Worm (Caenorhabditis elegans) whole organism, L4 larva: ENCODE data around the gene samp-1.
A peak's percentile ranks its signal among the peaks of the same experiment; 100 is the strongest.

Source experiments
- D1046.2 ChIP-seq: fragments of 200-800 bp; sonication (Bioruptor generic); IDR thresholded peaks from 2 replicates; pipeline ENCODE4 v1.3.6; 2022; ENCODE audit warnings: missing genetic modification characterization, missing compliant biosample characterization
- T20F7.1 ChIP-seq: fragments of 200-800 bp; sonication (Bioruptor generic); optimal IDR thresholded peaks from 2 replicates; lab custom pipeline; 2018; ENCODE audit warnings: mild to moderate bottlenecking, missing genetic modification characterization, missing compliant biosample characterization
- T26A8.4 ChIP-seq: fragments of 200-800 bp; sonication (Bioruptor generic); IDR thresholded peaks from 2 replicates; pipeline ENCODE4 v1.3.6; 2022; ENCODE audit warnings: missing genetic modification characterization, missing compliant biosample characterization
- Y105C5A.15 ChIP-seq: fragments of 200-800 bp; sonication (Bioruptor generic); IDR thresholded peaks from 2 replicates; pipeline ENCODE4 v1.3.6; 2022; ENCODE audit warnings: missing genetic modification characterization, missing compliant biosample characterization
- Y48G9A.11 ChIP-seq: fragments of 200-800 bp; sonication (Bioruptor generic); IDR thresholded peaks from 2 replicates; pipeline ENCODE4 v1.3.6; 2022; ENCODE audit warnings: missing genetic modification reagents, missing genetic modification characterization, missing compliant biosample characterization
- ZK337.2 ChIP-seq: fragments of 200-800 bp; sonication (Bioruptor generic); IDR thresholded peaks from 2 replicates; pipeline ENCODE4 v1.3.6; 2022; ENCODE audit warnings: missing genetic modification reagents, missing genetic modification characterization, missing compliant biosample characterization
- aha-1 ChIP-seq: fragments of 150-350 bp; peaks from one replicate; lab custom pipeline; 2014; ENCODE audit warnings: missing biosample characterization, missing genetic modification characterization
- aly-2 ChIP-seq: sonication (generic microtip); optimal IDR thresholded peaks from 2 replicates; lab custom pipeline; 2018; ENCODE audit warnings: missing biosample characterization, missing genetic modification characterization
- ama-1 ChIP-seq: fragments of 150-350 bp; optimal IDR thresholded peaks from 2 replicates; lab custom pipeline; 2014; ENCODE audit warnings: inconsistent platforms, mixed read lengths
- ceh-20 ChIP-seq: fragments of 200-800 bp; sonication (Bioruptor generic); IDR thresholded peaks from 2 replicates; pipeline ENCODE4 v1.3.6; 2022; ENCODE audit warnings: missing genetic modification reagents, missing genetic modification characterization, missing compliant biosample characterization
- ceh-32 ChIP-seq: sonication (generic microtip); optimal IDR thresholded peaks from 2 replicates; lab custom pipeline; 2016; ENCODE audit warnings: mild to moderate bottlenecking, missing genetic modification characterization, missing compliant biosample characterization; ENCODE audit not compliant: poor library complexity
- daf-16 ChIP-seq, 3 experiments: sonication (generic microtip); optimal IDR thresholded peaks; 2 replicates each; lab custom pipeline; 2016 to 2017; ENCODE audit warnings: missing genetic modification characterization in 3 of 3, missing genetic modification reagents in 3 of 3, mild to moderate bottlenecking in 2 of 3, missing compliant biosample characterization in 2 of 3, missing biosample characterization in 1 of 3, moderate library complexity in 1 of 3
- dmd-6 ChIP-seq: fragments of 200-800 bp; sonication (Bioruptor generic); IDR thresholded peaks from 2 replicates; pipeline ENCODE4 v1.3.6; 2022; ENCODE audit warnings: missing genetic modification reagents, missing genetic modification characterization, missing compliant biosample characterization
- dmd-8 ChIP-seq: fragments of 200-800 bp; sonication (Bioruptor generic); IDR thresholded peaks from 2 replicates; pipeline ENCODE4 v1.3.6; 2022; ENCODE audit warnings: missing genetic modification characterization, missing compliant biosample characterization
- dpl-1 ChIP-seq: fragments of 150-350 bp; optimal IDR thresholded peaks from 2 replicates; lab custom pipeline; 2014; ENCODE audit warnings: missing biosample characterization, missing genetic modification reagents, missing genetic modification characterization
- duxl-1 ChIP-seq: sonication (generic microtip); optimal IDR thresholded peaks from 2 replicates; lab custom pipeline; 2016; ENCODE audit warnings: mild to moderate bottlenecking, missing genetic modification characterization, moderate library complexity, missing compliant biosample characterization; ENCODE audit not compliant: poor library complexity
- dve-1 ChIP-seq: sonication (generic microtip); optimal IDR thresholded peaks from 2 replicates; lab custom pipeline; 2017; ENCODE audit warnings: antibody characterized with exemption, mild to moderate bottlenecking, missing genetic modification characterization, missing compliant biosample characterization; ENCODE audit not compliant: insufficient read depth
- fos-1 ChIP-seq: fragments of 150-350 bp; optimal IDR thresholded peaks from 2 replicates; lab custom pipeline; 2014; ENCODE audit warnings: missing biosample characterization, missing genetic modification characterization
- hif-1 ChIP-seq, 2 experiments: sonication (generic microtip); optimal IDR thresholded peaks; 2 replicates each; lab custom pipeline; 2016 to 2017; ENCODE audit warnings: missing compliant biosample characterization in 2 of 2, missing genetic modification characterization in 2 of 2, missing genetic modification reagents in 2 of 2, missing genotype in 2 of 2, mild to moderate bottlenecking in 1 of 2
- hlh-11 ChIP-seq: fragments of 200-800 bp; sonication (Bioruptor generic); optimal IDR thresholded peaks from 2 replicates; lab custom pipeline; 2018; ENCODE audit warnings: mild to moderate bottlenecking, missing genetic modification characterization, missing compliant biosample characterization
- hlh-30 ChIP-seq: sonication (generic microtip); optimal IDR thresholded peaks from 2 replicates; lab custom pipeline; 2017; ENCODE audit warnings: antibody characterized with exemption, mild to moderate bottlenecking, missing genetic modification characterization, missing compliant biosample characterization; ENCODE audit not compliant: insufficient read depth
- lin-13 ChIP-seq: fragments of 150-350 bp; optimal IDR thresholded peaks from 2 replicates; lab custom pipeline; 2014; ENCODE audit warnings: missing biosample characterization, missing genetic modification reagents, missing genetic modification characterization
- lin-29 ChIP-seq: fragments of 200-800 bp; sonication (Bioruptor generic); IDR thresholded peaks from 2 replicates; pipeline ENCODE4 v1.3.6; 2022; ENCODE audit warnings: missing genetic modification reagents, missing genetic modification characterization, missing compliant biosample characterization
- lin-38 ChIP-seq: fragments of 200-800 bp; sonication (Bioruptor generic); IDR thresholded peaks from 2 replicates; pipeline ENCODE4 v1.3.6; 2022; ENCODE audit warnings: missing genetic modification reagents, missing genetic modification characterization, missing compliant biosample characterization
- lir-3 ChIP-seq: sonication (generic microtip); optimal IDR thresholded peaks from 2 replicates; lab custom pipeline; 2016; ENCODE audit warnings: mild to moderate bottlenecking, missing genetic modification characterization, missing compliant biosample characterization
- lsy-2 ChIP-seq, 2 experiments: fragments of 150-350 bp in 1 of 2; sonication (generic microtip) in 1 of 2; optimal IDR thresholded peaks; 2 replicates each; lab custom pipeline; 2014 to 2017; ENCODE audit warnings: missing biosample characterization in 2 of 2, missing genetic modification characterization in 2 of 2
- madf-5 ChIP-seq, 2 experiments: fragments of 200-800 bp; sonication (Bioruptor generic); IDR thresholded peaks; 2 replicates each; pipeline ENCODE4 v1.3.6; 2022; ENCODE audit warnings: missing compliant biosample characterization in 2 of 2, missing genetic modification characterization in 2 of 2
- madf-9 ChIP-seq: fragments of 200-800 bp; sonication (Bioruptor generic); conservative IDR thresholded peaks from 2 replicates; pipeline ENCODE4 v1.3.6; 2022; ENCODE audit warnings: missing genetic modification reagents, missing genetic modification characterization, missing compliant biosample characterization
- mep-1 ChIP-seq: fragments of 150-350 bp; sonication (generic microtip); optimal IDR thresholded peaks from 3 replicates; lab custom pipeline; 2014; ENCODE audit warnings: missing biosample characterization, missing genetic modification characterization
- mes-2 ChIP-seq: sonication (generic microtip); optimal IDR thresholded peaks from 2 replicates; lab custom pipeline; 2016; ENCODE audit warnings: missing genotype, mild to moderate bottlenecking, missing genetic modification characterization, missing compliant biosample characterization; ENCODE audit not compliant: poor library complexity, severe bottlenecking
- nhr-102 ChIP-seq: sonication (generic microtip); optimal IDR thresholded peaks from 2 replicates; lab custom pipeline; 2016; ENCODE audit warnings: mild to moderate bottlenecking, missing genetic modification characterization, moderate library complexity, missing compliant biosample characterization
- nhr-111 ChIP-seq: fragments of 200-800 bp; sonication (Bioruptor generic); optimal IDR thresholded peaks from 2 replicates; lab custom pipeline; 2018; ENCODE audit warnings: mild to moderate bottlenecking, missing genetic modification characterization, missing compliant biosample characterization
- nhr-28 ChIP-seq: fragments of 150-350 bp; optimal IDR thresholded peaks from 2 replicates; lab custom pipeline; 2014; ENCODE audit warnings: missing biosample characterization, missing genetic modification characterization
- nhr-48 ChIP-seq: sonication (generic microtip); optimal IDR thresholded peaks from 2 replicates; lab custom pipeline; 2016; ENCODE audit warnings: mild to moderate bottlenecking, missing genetic modification characterization, missing compliant biosample characterization
- nhr-6 ChIP-seq: fragments of 150-350 bp; optimal IDR thresholded peaks from 2 replicates; lab custom pipeline; 2014; ENCODE audit warnings: missing biosample characterization, missing genetic modification characterization
- pha-4 ChIP-seq, 2 experiments: fragments of 150-350 bp in 1 of 2; fragments of 200-800 bp in 1 of 2; sonication (Bioruptor generic) in 1 of 2; IDR thresholded peaks in 1 of 2; optimal IDR thresholded peaks in 1 of 2; 2 replicates each; pipeline versions ENCODE4 v1.3.6 to Lab custom; 2014 to 2022; ENCODE audit warnings: missing genetic modification characterization in 2 of 2, missing genetic modification reagents in 2 of 2, missing biosample characterization in 1 of 2, missing compliant biosample characterization in 1 of 2
- rbr-2 ChIP-seq: sonication (generic microtip); optimal IDR thresholded peaks from 2 replicates; lab custom pipeline; 2016; ENCODE audit warnings: missing genotype, missing genetic modification characterization, missing compliant biosample characterization
- sdz-12 ChIP-seq: fragments of 200-800 bp; sonication (Bioruptor generic); optimal IDR thresholded peaks from 2 replicates; lab custom pipeline; 2018; ENCODE audit warnings: mild to moderate bottlenecking, missing genetic modification characterization, missing compliant biosample characterization
- snpc-1.2 ChIP-seq: fragments of 200-800 bp; sonication (Bioruptor generic); IDR thresholded peaks from 2 replicates; pipeline ENCODE4 v1.3.6; 2022; ENCODE audit warnings: missing genetic modification reagents, missing genetic modification characterization, missing compliant biosample characterization
- spr-1 ChIP-seq: sonication (generic microtip); optimal IDR thresholded peaks from 2 replicates; lab custom pipeline; 2016; ENCODE audit warnings: mild to moderate bottlenecking, missing genetic modification characterization, missing compliant biosample characterization
- tag-97 ChIP-seq: fragments of 200-800 bp; sonication (Bioruptor generic); IDR thresholded peaks from 2 replicates; pipeline ENCODE4 v1.3.6; 2022; ENCODE audit warnings: missing genetic modification characterization, missing compliant biosample characterization
- unc-130 ChIP-seq: sonication (generic microtip); optimal IDR thresholded peaks from 2 replicates; lab custom pipeline; 2016; ENCODE audit warnings: missing genetic modification reagents, missing genetic modification characterization, missing compliant biosample characterization
- vab-7 ChIP-seq: fragments of 200-800 bp; sonication (Bioruptor generic); IDR thresholded peaks from 2 replicates; pipeline ENCODE4 v1.3.6; 2022; ENCODE audit warnings: missing genetic modification reagents, missing genetic modification characterization, missing compliant biosample characterization
- zfp-2 ChIP-seq: sonication (generic microtip); optimal IDR thresholded peaks from 2 replicates; lab custom pipeline; 2016; ENCODE audit warnings: mild to moderate bottlenecking, missing genetic modification characterization, missing compliant biosample characterization
- ztf-7 ChIP-seq: fragments of 150-350 bp; optimal IDR thresholded peaks from 2 replicates; lab custom pipeline; 2014; ENCODE audit warnings: missing biosample characterization, missing genetic modification characterization

The samp-1 gene

DNA sequence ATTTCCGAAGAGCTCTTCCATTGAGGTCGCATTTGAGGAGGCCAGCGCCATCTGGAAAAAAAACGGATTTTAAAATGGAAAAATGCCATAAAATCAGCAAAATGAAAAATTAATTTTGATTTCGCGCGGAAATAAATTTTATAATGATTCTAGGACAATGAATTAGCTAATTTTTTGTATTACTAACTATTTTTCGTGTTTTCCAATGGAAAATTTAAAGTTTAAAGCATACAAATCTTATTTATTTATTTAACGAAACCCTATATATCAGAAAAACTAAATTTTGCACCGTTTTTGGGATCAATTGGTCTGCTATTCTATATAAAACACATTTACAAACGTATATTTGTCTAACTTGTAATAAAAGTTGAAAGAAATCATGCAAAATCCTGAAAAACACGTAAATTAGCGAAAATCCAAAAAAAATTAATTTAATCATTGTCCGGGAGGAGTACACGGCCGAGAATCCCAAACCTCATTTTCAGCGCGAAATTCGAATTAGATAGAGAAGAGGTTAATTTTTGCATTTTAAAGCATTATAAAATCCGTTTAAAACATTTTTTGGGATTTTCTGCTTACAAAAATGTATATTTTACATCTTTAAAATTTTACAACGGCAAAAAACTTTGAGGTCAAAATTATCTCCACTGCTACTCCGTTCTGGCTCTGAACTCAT, 12.4 kb upstream of the samp-1 start, which contains the start of gene C47G2.3:
Gene C47G2.3, minus strand, starts transcription at position 51 of the 676 bp plus-strand sequence.
- TF ChIP-seq unc-130 (GFP tag; lab: Kevin White, UChicago) (peak; percentile 75), ceh-32 (no peak), Y48G9A.11 (GFP tag; lab: Robert Waterston, UW) (no peak), pha-4 (GFP tag; IDR thresholded peaks at IDR 0.05; lab: Robert Waterston, UW) (no peak), pha-4 (tag; optimal IDR thresholded peaks at IDR 0.05; lab: Kevin White, UChicago) (no peak), duxl-1 (tag; lab: Kevin White, UChicago) (peak; percentile 71), lin-38 (GFP tag; lab: Robert Waterston, UW) (peak; percentile 79), fos-1 (no peak), T20F7.1 (GFP tag; lab: Kevin White, UChicago) (no peak), nhr-111 (GFP tag; lab: Kevin White, UChicago) (no peak), ama-1 (no peak), daf-16 (GFP tag; optimal IDR thresholded peaks at IDR 0.05; lab: Kevin White, UChicago) (no peak), daf-16 (tag; optimal IDR thresholded peaks at IDR 0.05; lab: Kevin White, UChicago) (peak; percentile 32), aha-1 (tag; lab: Kevin White, UChicago) (peak; percentile 47), mes-2 (tag; lab: Kevin White, UChicago) (peak; percentile 96), madf-5 (GFP tag; IDR thresholded peaks at IDR 0.05; lab: Robert Waterston, UW) (no peak), ceh-20 (GFP tag; lab: Robert Waterston, UW) (no peak), spr-1 (tag; lab: Kevin White, UChicago) (no peak), aly-2 (tag; lab: Kevin White, UChicago) (no peak), sdz-12 (GFP tag; lab: Kevin White, UChicago) (no peak), D1046.2 (GFP tag; lab: Robert Waterston, UW) (no peak), snpc-1.2 (GFP tag; lab: Robert Waterston, UW) (no peak), mep-1 (tag; lab: Kevin White, UChicago) (peak; percentile 55), dmd-6 (peak; percentile 51), tag-97 (no peak), hif-1 (tag; optimal IDR thresholded peaks at IDR 0.05; lab: Kevin White, UChicago) (peak in 1 of 2 experiments; percentile 42), zfp-2 (tag; lab: Kevin White, UChicago) (no peak), lin-29 (GFP tag; lab: Robert Waterston, UW) (no peak), hlh-30 (peak; percentile 17), hlh-11 (tag; lab: Kevin White, UChicago) (peak; percentile 27), nhr-6 (tag; lab: Kevin White, UChicago) (peak; percentile 58), lsy-2 (tag; optimal IDR thresholded peaks at IDR 0.05; lab: Kevin White, UChicago) (peak in 1 of 2 experiments; percentile 73), dve-1 (peak; percentile 60), rbr-2 (tag; lab: Kevin White, UChicago) (peak; percentile 25), Y105C5A.15 (GFP tag; lab: Robert Waterston, UW) (0 out of 2 replicates have a peak, but pooled peaks have one; percentile 39), dpl-1 (GFP tag; lab: Kevin White, UChicago) (peak; percentile 90), nhr-102 (tag; lab: Kevin White, UChicago) (peak; percentile 2), ZK337.2 (GFP tag; lab: Robert Waterston, UW) (peak; percentile 79), madf-9 (0 out of 2 replicates have a peak, but pooled peaks have one; percentile 21)
- TF ChIP-seq, all 104 proteins: peak for 20

DNA sequence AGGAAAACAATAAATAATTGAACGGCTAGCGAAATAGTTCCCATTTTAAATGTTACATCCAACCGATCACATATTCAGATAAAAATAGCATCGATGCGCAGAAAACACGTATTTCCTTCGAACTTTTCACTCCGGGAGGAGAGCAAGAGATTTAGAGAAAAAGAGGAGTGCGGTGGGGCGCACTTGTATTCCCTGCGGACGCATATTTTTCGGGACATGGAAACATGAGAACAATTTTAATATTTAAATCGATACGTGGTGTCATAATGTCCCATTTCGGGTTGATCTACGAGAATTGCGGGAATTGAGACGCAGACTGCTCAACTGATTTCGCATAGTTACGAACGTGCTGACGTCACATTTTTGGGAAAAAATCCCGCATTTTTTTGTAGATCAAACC, 9.3 kb upstream of the samp-1 start, which contains the start of gene C47G2.4:
Gene C47G2.4, minus strand, starts transcription at position 174 of the 400 bp plus-strand sequence.
- peak; percentile 45 for TF ChIP-seq duxl-1 (tag; lab: Kevin White, UChicago)
- peak; percentile 42 for TF ChIP-seq nhr-28 (tag; lab: Kevin White, UChicago)
- peak; percentile 51; the same call in 1 of the 2 replicates for TF ChIP-seq T26A8.4 (GFP tag; lab: Robert Waterston, UW)
- peak; percentile 96 for TF ChIP-seq lin-38 (GFP tag; lab: Robert Waterston, UW)
- no peak for TF ChIP-seq ceh-32
- TF ChIP-seq ZK337.2 (GFP tag; lab: Robert Waterston, UW) = no peak
- TF ChIP-seq lin-13 (GFP tag; lab: Kevin White, UChicago) = peak; percentile 41
- TF ChIP-seq lir-3 (tag; lab: Kevin White, UChicago) = no peak
- TF ChIP-seq mes-2 (tag; lab: Kevin White, UChicago) = peak; percentile 94
- TF ChIP-seq dpl-1 (GFP tag; lab: Kevin White, UChicago) = peak; percentile 66
- TF ChIP-seq dve-1 = peak; percentile 64
- TF ChIP-seq nhr-111 (GFP tag; lab: Kevin White, UChicago) = no peak
- TF ChIP-seq rbr-2 (tag; lab: Kevin White, UChicago) = peak; percentile 57
- TF ChIP-seq unc-130 (GFP tag; lab: Kevin White, UChicago) = peak; percentile 39
- peak; percentile 38 for TF ChIP-seq hlh-30
- no peak for TF ChIP-seq ztf-7
- no peak for TF ChIP-seq daf-16 (GFP tag; optimal IDR thresholded peaks at IDR 0.05; lab: Kevin White, UChicago)
- peak; percentile 46 for TF ChIP-seq daf-16 (tag; optimal IDR thresholded peaks at IDR 0.05; lab: Kevin White, UChicago)
- TF ChIP-seq dmd-8 (GFP tag; lab: Robert Waterston, UW) = no peak
- no peak for TF ChIP-seq vab-7
- TF ChIP-seq nhr-48 (tag; lab: Kevin White, UChicago) = no peak
- TF ChIP-seq mep-1 (tag; lab: Kevin White, UChicago) = peak; percentile 54
